Worm (Caenorhabditis elegans) whole organism, mixed stage, embryonic: ENCODE data around the gene ctsa-1.2.

Experiments used
- M03D4.4 ChIP-seq: sonication (generic microtip); optimal IDR thresholded peaks from 2 replicates; lab custom pipeline; 2017; ENCODE audit warnings: mild to moderate bottlenecking, missing genetic modification characterization, missing compliant biosample characterization
- bed-3 ChIP-seq: fragments of 200-800 bp; sonication (Bioruptor generic); optimal IDR thresholded peaks from 3 replicates; lab custom pipeline; 2018; ENCODE audit warnings: mild to moderate bottlenecking, missing genetic modification characterization, moderate library complexity, missing compliant biosample characterization
- blmp-1 ChIP-seq: fragments of 150-350 bp; optimal IDR thresholded peaks from 2 replicates; lab custom pipeline; 2014; ENCODE audit warnings: missing biosample characterization, missing genetic modification characterization
- ceh-39 ChIP-seq: fragments of 150-350 bp; optimal IDR thresholded peaks from 2 replicates; lab custom pipeline; 2014; ENCODE audit warnings: missing biosample characterization, missing genetic modification characterization
- ceh-43 ChIP-seq: fragments of 200-800 bp; sonication (Bioruptor generic); optimal IDR thresholded peaks from 2 replicates; lab custom pipeline; 2018; ENCODE audit warnings: mild to moderate bottlenecking, missing genetic modification characterization, moderate library complexity, missing compliant biosample characterization
- ces-1 ChIP-seq: fragments of 150-350 bp; optimal IDR thresholded peaks from 2 replicates; lab custom pipeline; 2014; ENCODE audit warnings: missing biosample characterization, missing genetic modification reagents, missing genetic modification characterization
- cnd-1 ChIP-seq: fragments of 200-800 bp; sonication (Bioruptor generic); optimal IDR thresholded peaks from 2 replicates; lab custom pipeline; 2018; ENCODE audit warnings: mild to moderate bottlenecking, missing genetic modification characterization, missing compliant biosample characterization
- drap-1 ChIP-seq: fragments of 200-800 bp; sonication (Bioruptor generic); optimal IDR thresholded peaks from 3 replicates; lab custom pipeline; 2018; ENCODE audit warnings: mild to moderate bottlenecking, missing genetic modification characterization, missing compliant biosample characterization
- elt-1 ChIP-seq: sonication (generic microtip); optimal IDR thresholded peaks from 2 replicates; lab custom pipeline; 2017; ENCODE audit warnings: missing genetic modification characterization, mild to moderate bottlenecking, missing compliant biosample characterization, antibody characterized with exemption, moderate library complexity, borderline replicate concordance; ENCODE audit not compliant: insufficient read depth
- elt-3 ChIP-seq: fragments of 150-350 bp; optimal IDR thresholded peaks from 2 replicates; lab custom pipeline; 2014; ENCODE audit warnings: missing biosample characterization, missing genetic modification characterization
- flh-1 ChIP-seq: fragments of 200-800 bp; sonication (Bioruptor generic); optimal IDR thresholded peaks from 2 replicates; lab custom pipeline; 2018; ENCODE audit warnings: mild to moderate bottlenecking, missing genetic modification characterization, moderate library complexity, missing compliant biosample characterization
- ham-2 ChIP-seq: fragments of 200-800 bp; sonication (Bioruptor generic); optimal IDR thresholded peaks from 2 replicates; lab custom pipeline; 2018; ENCODE audit warnings: mild to moderate bottlenecking, missing genetic modification characterization, missing compliant biosample characterization
- hlh-1 ChIP-seq: fragments of 150-350 bp; optimal IDR thresholded peaks from 2 replicates; lab custom pipeline; 2014; ENCODE audit warnings: missing biosample characterization, missing genetic modification reagents, missing genetic modification characterization
- lsy-2 ChIP-seq: fragments of 150-350 bp; optimal IDR thresholded peaks from 2 replicates; lab custom pipeline; 2014; ENCODE audit warnings: missing biosample characterization, missing genetic modification characterization
- mab-5 ChIP-seq: fragments of 150-350 bp; optimal IDR thresholded peaks from 2 replicates; lab custom pipeline; 2014; ENCODE audit warnings: missing biosample characterization, missing genetic modification characterization
- mep-1 ChIP-seq: fragments of 150-350 bp; optimal IDR thresholded peaks from 2 replicates; lab custom pipeline; 2017; ENCODE audit warnings: missing biosample characterization, missing genetic modification reagents, missing genetic modification characterization, inconsistent platforms
- mls-2 ChIP-seq: sonication (generic microtip); optimal IDR thresholded peaks from 2 replicates; lab custom pipeline; 2016; ENCODE audit warnings: mild to moderate bottlenecking, missing genetic modification characterization, moderate library complexity, missing compliant biosample characterization
- nhr-237 ChIP-seq: fragments of 150-350 bp; optimal IDR thresholded peaks from 2 replicates; lab custom pipeline; 2014; ENCODE audit warnings: missing biosample characterization, missing genetic modification characterization
- nhr-28 ChIP-seq: fragments of 150-350 bp; optimal IDR thresholded peaks from 2 replicates; lab custom pipeline; 2014; ENCODE audit warnings: missing biosample characterization, missing genetic modification characterization
- nhr-76 ChIP-seq: sonication (generic microtip); optimal IDR thresholded peaks from 2 replicates; lab custom pipeline; 2017; ENCODE audit warnings: missing biosample characterization, missing genetic modification characterization
- pha-4 ChIP-seq: fragments of 150-350 bp; optimal IDR thresholded peaks from 2 replicates; lab custom pipeline; 2018; ENCODE audit warnings: missing biosample characterization, missing genetic modification reagents, missing genetic modification characterization
- sem-2 ChIP-seq: fragments of 200-800 bp; sonication (Bioruptor generic); optimal IDR thresholded peaks from 2 replicates; lab custom pipeline; 2018; ENCODE audit warnings: mild to moderate bottlenecking, missing genetic modification characterization, missing compliant biosample characterization
- snpc-4 ChIP-seq: fragments of 150-350 bp; optimal IDR thresholded peaks from 2 replicates; lab custom pipeline; 2014; ENCODE audit warnings: missing biosample characterization, missing genetic modification characterization
- sptf-1 ChIP-seq: sonication (generic microtip); optimal IDR thresholded peaks from 2 replicates; lab custom pipeline; 2017; ENCODE audit warnings: mild to moderate bottlenecking, missing genetic modification characterization, moderate library complexity, missing compliant biosample characterization
- tbx-8 ChIP-seq: fragments of 200-800 bp; sonication (Bioruptor generic); optimal IDR thresholded peaks from 2 replicates; lab custom pipeline; 2018; ENCODE audit warnings: mild to moderate bottlenecking, missing genetic modification characterization, moderate library complexity, missing compliant biosample characterization
- unc-120 ChIP-seq: sonication (generic microtip); optimal IDR thresholded peaks from 2 replicates; lab custom pipeline; 2017; ENCODE audit warnings: missing genetic modification characterization, missing compliant biosample characterization; ENCODE audit not compliant: poor library complexity, severe bottlenecking
- unc-39 ChIP-seq: fragments of 150-350 bp; optimal IDR thresholded peaks from 2 replicates; lab custom pipeline; 2014; ENCODE audit warnings: missing biosample characterization, missing genetic modification characterization
- unc-62 ChIP-seq: fragments of 150-350 bp; optimal IDR thresholded peaks from 2 replicates; lab custom pipeline; 2014; ENCODE audit warnings: missing biosample characterization, missing genetic modification reagents, missing genetic modification characterization
- ztf-11 ChIP-seq: fragments of 150-350 bp; optimal IDR thresholded peaks from 2 replicates; lab custom pipeline; 2014; ENCODE audit warnings: missing biosample characterization, missing genetic modification characterization

Gene ctsa-1.2

ce11 chrII:11765506-11766152, 26.5 kb downstream of the ctsa-1.2 start:
- TF ChIP-seq flh-1 (GFP tag; lab: Kevin White, UChicago) (no peak), elt-1 (tag; lab: Kevin White, UChicago) (no peak), nhr-237 (no peak), elt-3 (tag; lab: Kevin White, UChicago) (no peak), ztf-11 (tag; lab: Kevin White, UChicago) (no peak), pha-4 (tag; lab: Kevin White, UChicago) (no peak), mab-5 (tag; lab: Kevin White, UChicago) (no peak), sptf-1 (tag; lab: Kevin White, UChicago) (no peak), M03D4.4 (tag; lab: Kevin White, UChicago) (no peak), nhr-76 (tag; lab: Kevin White, UChicago) (no peak)

- no peak for TF ChIP-seq tbx-8 (GFP tag; lab: Kevin White, UChicago)
- no peak for TF ChIP-seq mls-2 (tag; lab: Kevin White, UChicago)
Observed at ce11 chrII:11766472-11766871, 27.3 kb downstream of the ctsa-1.2 start, which contains the start of gene F44E5.2. F44E5.2 (plus strand) TSS chrII:11766772.

DNA sequence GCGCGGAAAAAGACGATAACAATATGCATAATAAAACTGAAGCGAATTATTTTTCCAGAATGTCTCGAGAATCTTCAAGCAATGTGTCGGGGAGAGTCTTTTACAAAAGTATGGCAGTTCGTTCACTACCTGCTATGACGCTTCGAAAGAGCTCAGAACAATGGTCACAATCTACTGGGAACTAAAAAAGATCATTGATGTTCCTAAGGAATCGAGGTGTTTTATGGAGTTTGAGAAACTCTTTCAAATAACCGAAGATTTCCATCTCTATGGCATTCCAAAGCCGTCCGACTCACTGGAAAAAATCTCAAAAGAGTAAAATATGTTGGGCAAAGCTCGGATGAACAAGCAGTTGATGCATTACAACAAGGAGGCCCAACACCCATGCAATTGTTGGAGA, 33.2 kb downstream of the ctsa-1.2 start, which contains the start of gene F44E5.15:
TSS of gene F44E5.15 (plus strand) at position 301 of the 400 bp plus-strand sequence.
- TF ChIP-seq unc-62 (no peak), lsy-2 (tag; lab: Kevin White, UChicago) (no peak), ham-2 (GFP tag; lab: Kevin White, UChicago) (no peak)

ce11 chrII:11774218-11774617, 35.1 kb downstream of the ctsa-1.2 start, which contains the start of gene F44E5.1:
F44E5.1 (minus strand) TSS chrII:11774559.
- TF ChIP-seq blmp-1 (tag; lab: Kevin White, UChicago) (no peak), ces-1 (GFP tag; lab: Kevin White, UChicago) (no peak), elt-3 (tag; lab: Kevin White, UChicago) (no peak)

ce11 chrII:11777893-11778480, 38.8 kb downstream of the ctsa-1.2 start, which contains the start of the genes patr-1 and dna-2:
patr-1 (minus strand) TSS chrII:11777943.
dna-2 (plus strand) TSS chrII:11778430.
- TF ChIP-seq nhr-28 (tag; lab: Kevin White, UChicago) (no peak), pha-4 (tag; lab: Kevin White, UChicago) (peak; percentile 11), lsy-2 (tag; lab: Kevin White, UChicago) (peak; percentile 77), cnd-1 (tag; lab: Kevin White, UChicago) (no peak), mep-1 (tag; lab: Kevin White, UChicago) (peak; percentile 77), nhr-237 (peak; percentile 62), ceh-39 (peak; percentile 36)

DNA sequence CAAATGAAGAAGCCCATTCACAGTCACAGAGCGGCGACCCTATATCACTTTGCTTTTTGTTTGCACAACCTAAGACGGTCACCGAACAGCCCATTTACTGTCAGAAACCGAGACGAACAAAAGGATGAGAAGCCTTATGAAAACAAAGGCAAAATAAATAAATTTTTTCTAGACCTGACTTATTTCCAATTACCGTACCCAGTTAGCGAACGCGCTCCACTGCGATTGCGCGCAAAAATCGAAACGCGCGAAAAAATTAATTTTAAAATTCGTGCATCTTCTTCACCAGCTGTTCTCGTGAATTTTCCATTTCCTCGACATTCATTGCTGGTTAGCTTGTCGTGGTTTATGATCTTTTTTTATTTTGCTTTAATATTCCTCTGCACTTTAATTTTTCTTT, 43.3 kb downstream of the ctsa-1.2 start, which contains the start of gene F43G6.16:
TSS of gene F43G6.16 (minus strand) at position 141 of the 400 bp plus-strand sequence.
- no peak for TF ChIP-seq sptf-1 (tag; lab: Kevin White, UChicago)
- no peak for TF ChIP-seq ceh-43
- peak; percentile 86 for TF ChIP-seq lsy-2 (tag; lab: Kevin White, UChicago)

ce11 chrII:11788025-11788424, 48.9 kb downstream of the ctsa-1.2 start:
- TF ChIP-seq mab-5 (tag; lab: Kevin White, UChicago) (no peak), tbx-8 (GFP tag; lab: Kevin White, UChicago) (no peak), ceh-39 (no peak), blmp-1 (tag; lab: Kevin White, UChicago) (no peak), mls-2 (tag; lab: Kevin White, UChicago) (no peak), sptf-1 (tag; lab: Kevin White, UChicago) (no peak), ham-2 (GFP tag; lab: Kevin White, UChicago) (no peak), ztf-11 (tag; lab: Kevin White, UChicago) (no peak), M03D4.4 (tag; lab: Kevin White, UChicago) (no peak), sem-2 (no peak), unc-39 (tag; lab: Kevin White, UChicago) (no peak), ces-1 (GFP tag; lab: Kevin White, UChicago) (no peak), nhr-237 (no peak), mep-1 (tag; lab: Kevin White, UChicago) (no peak), drap-1 (GFP tag; lab: Kevin White, UChicago) (no peak), snpc-4 (no peak), bed-3 (no peak), hlh-1 (tag; lab: Kevin White, UChicago) (no peak), unc-120 (tag; lab: Kevin White, UChicago) (no peak), lsy-2 (tag; lab: Kevin White, UChicago) (no peak)
